Fruit fly (Drosophila melanogaster) whole organism, embryonic: Measurements from ENCODE around the gene CG14340.

ENCODE experiments used
- ATbp ChIP-seq: fragments of 200-800 bp; sonication (Bioruptor generic); optimal IDR thresholded peaks from 2 replicates; lab custom pipeline; 2017; ENCODE audit warnings: missing biosample characterization, mild to moderate bottlenecking, missing genetic modification characterization, missing genetic modification reagents
- Ada2b ChIP-seq: fragments of 200-800 bp; sonication (Bioruptor generic); IDR thresholded peaks from 2 replicates; pipeline ENCODE4 v1.3.6; 2022; ENCODE audit warnings: missing biosample characterization, missing genetic modification characterization
- CG10366 ChIP-seq: fragments of 200-800 bp; sonication (Bioruptor generic); IDR thresholded peaks from 2 replicates; pipeline ENCODE4 v1.3.6; 2022; ENCODE audit warnings: missing biosample characterization, missing genetic modification characterization
- CG10979 ChIP-seq: fragments of 200-800 bp; sonication (Bioruptor generic); optimal IDR thresholded peaks from 2 replicates; lab custom pipeline; 2018; ENCODE audit warnings: missing biosample characterization, mild to moderate bottlenecking, missing genetic modification characterization, moderate library complexity
- CG14441 ChIP-seq: fragments of 200-800 bp; sonication (Bioruptor generic); IDR thresholded peaks from 2 replicates; pipeline ENCODE4 v1.3.6; 2022; ENCODE audit warnings: missing biosample characterization, missing genetic modification characterization
- CG14710 ChIP-seq: fragments of 200-800 bp; sonication (Bioruptor generic); optimal IDR thresholded peaks from 3 replicates; lab custom pipeline; 2019; ENCODE audit warnings: missing biosample characterization, mild to moderate bottlenecking, missing genetic modification characterization, moderate library complexity
- CG15011 ChIP-seq: fragments of 200-800 bp; sonication (Bioruptor generic); optimal IDR thresholded peaks from 3 replicates; lab custom pipeline; 2018; ENCODE audit warnings: missing biosample characterization, mild to moderate bottlenecking, missing genetic modification characterization
- CG1603 ChIP-seq: fragments of 200-800 bp; sonication (Bioruptor generic); optimal IDR thresholded peaks from 2 replicates; lab custom pipeline; 2019; ENCODE audit warnings: missing biosample characterization, mild to moderate bottlenecking, missing genetic modification characterization, moderate library complexity
- CG17802 ChIP-seq: fragments of 200-800 bp; sonication (Bioruptor generic); optimal IDR thresholded peaks from 2 replicates; lab custom pipeline; 2018; ENCODE audit warnings: missing biosample characterization, mild to moderate bottlenecking, missing genetic modification characterization, moderate library complexity
- CG18262 ChIP-seq: fragments of 200-800 bp; optimal IDR thresholded peaks from 3 replicates; lab custom pipeline; 2019; ENCODE audit warnings: missing biosample characterization, mild to moderate bottlenecking, missing genetic modification characterization, moderate library complexity
- CG18599 ChIP-seq: fragments of 200-800 bp; sonication (Bioruptor generic); optimal IDR thresholded peaks from 3 replicates; lab custom pipeline; 2017; ENCODE audit warnings: missing biosample characterization, missing genetic modification characterization, mild to moderate bottlenecking, moderate library complexity, missing genetic modification reagents
- CG2712 ChIP-seq: fragments of 200-800 bp; optimal IDR thresholded peaks from 3 replicates; lab custom pipeline; 2019; ENCODE audit warnings: missing biosample characterization, mild to moderate bottlenecking, missing genetic modification characterization, moderate library complexity
- CG3407 ChIP-seq: fragments of 200-800 bp; sonication (Bioruptor generic); optimal IDR thresholded peaks from 2 replicates; lab custom pipeline; 2018; ENCODE audit warnings: missing biosample characterization, mild to moderate bottlenecking, missing genetic modification characterization
- CG3726 ChIP-seq: fragments of 200-800 bp; sonication (Bioruptor generic); IDR thresholded peaks from 3 replicates; pipeline ENCODE4, ENCODE4 v1.3.6; 2022; ENCODE audit warnings: missing biosample characterization, missing genetic modification characterization
- CG6683 ChIP-seq: fragments of 200-800 bp; sonication (Bioruptor generic); optimal IDR thresholded peaks from 2 replicates; lab custom pipeline; 2017; ENCODE audit warnings: missing biosample characterization, mild to moderate bottlenecking, missing genetic modification characterization, missing genetic modification reagents
- CG6689 ChIP-seq: fragments of 200-800 bp; sonication (Bioruptor generic); IDR thresholded peaks from 2 replicates; pipeline ENCODE4 v1.3.6; 2022; ENCODE audit warnings: missing biosample characterization, missing genetic modification characterization
- Dfd ChIP-seq, 2 experiments: fragments of >200 bp; optimal IDR thresholded peaks; 2 replicates each; lab custom pipeline; 2017; ENCODE audit warnings: missing biosample characterization in 2 of 2, missing genetic modification characterization in 2 of 2
- Ets65A ChIP-seq: fragments of 200-800 bp; sonication (Bioruptor generic); peaks from one replicate; lab custom pipeline; 2016; ENCODE audit warnings: missing biosample characterization, missing genetic modification characterization
- Hr51 ChIP-seq, 2 experiments: fragments of 200-800 bp; sonication (Bioruptor generic); optimal IDR thresholded peaks; 2 replicates in 1 of 2; 3 replicates in 1 of 2; lab custom pipeline; 2016 to 2018; ENCODE audit warnings: missing biosample characterization in 2 of 2, missing genetic modification characterization in 2 of 2, mild to moderate bottlenecking in 1 of 2, moderate library complexity in 1 of 2
- Hr78 ChIP-seq, 2 experiments: fragments of 200-800 bp in 1 of 2; fragments of >200 bp in 1 of 2; sonication (Bioruptor generic) in 1 of 2; optimal IDR thresholded peaks; 2 replicates each; lab custom pipeline; 2017 to 2019; ENCODE audit warnings: missing biosample characterization in 2 of 2, missing genetic modification characterization in 2 of 2, mild to moderate bottlenecking in 1 of 2, moderate library complexity in 1 of 2
- Hsf ChIP-seq: fragments of 200-800 bp; sonication (Bioruptor generic); optimal IDR thresholded peaks from 3 replicates; lab custom pipeline; 2016; ENCODE audit warnings: missing biosample characterization, missing genetic modification characterization
- Mes4 ChIP-seq: fragments of 200-800 bp; sonication (Bioruptor generic); optimal IDR thresholded peaks from 2 replicates; lab custom pipeline; 2016; ENCODE audit warnings: missing biosample characterization, missing genetic modification characterization
- Nf-YA ChIP-seq: fragments of 200-800 bp; sonication (Bioruptor generic); IDR thresholded peaks from 2 replicates; pipeline ENCODE4 v1.3.6; 2022; ENCODE audit warnings: missing biosample characterization, missing genetic modification characterization
- Optix ChIP-seq: fragments of 200-800 bp; sonication (Bioruptor generic); IDR thresholded peaks from 3 replicates; pipeline ENCODE4 v1.3.6; 2022; ENCODE audit warnings: missing biosample characterization, missing genetic modification characterization
- Ptx1 ChIP-seq: fragments of 200-800 bp; sonication (Bioruptor generic); IDR thresholded peaks from 2 replicates; pipeline ENCODE4 v1.3.6; 2022; ENCODE audit warnings: missing biosample characterization, missing genetic modification characterization
- Xrp1 ChIP-seq: fragments of 200-800 bp; sonication (Bioruptor generic); IDR thresholded peaks from 2 replicates; pipeline ENCODE4 v1.3.6; 2022; ENCODE audit warnings: missing biosample characterization, missing genetic modification characterization
- ab ChIP-seq: fragments of 200-800 bp; sonication (Bioruptor generic); optimal IDR thresholded peaks from 2 replicates; lab custom pipeline; 2016; ENCODE audit warnings: missing biosample characterization, missing genetic modification characterization
- chif ChIP-seq, 2 experiments: fragments of 200-800 bp; sonication (Bioruptor generic); optimal IDR thresholded peaks; 3 replicates each; lab custom pipeline; 2016; ENCODE audit warnings: missing biosample characterization in 2 of 2, missing genetic modification characterization in 2 of 2
- ci ChIP-seq: fragments of 200-800 bp; sonication (Bioruptor generic); IDR thresholded peaks from 3 replicates; pipeline ENCODE4 v1.3.6; 2022; ENCODE audit warnings: missing biosample characterization, missing genetic modification characterization
- corto ChIP-seq: fragments of 200-800 bp; sonication (Bioruptor generic); optimal IDR thresholded peaks from 2 replicates; lab custom pipeline; 2016; ENCODE audit warnings: missing biosample characterization, mild to moderate bottlenecking, missing genetic modification characterization, moderate library complexity
- croc ChIP-seq: fragments of 200-800 bp; sonication (Bioruptor generic); conservative IDR thresholded peaks from 3 replicates; pipeline ENCODE4 v1.3.6; 2022; ENCODE audit warnings: missing biosample characterization, missing genetic modification characterization
- dysf ChIP-seq: fragments of 200-800 bp; sonication (Bioruptor generic); IDR thresholded peaks from 3 replicates; pipeline ENCODE4 v1.3.6; 2022; ENCODE audit warnings: missing biosample characterization, missing genetic modification characterization
- esg ChIP-seq: fragments of 200-800 bp; sonication (Bioruptor generic); conservative IDR thresholded peaks from 2 replicates; pipeline ENCODE4 v1.3.6; 2022; ENCODE audit warnings: missing biosample characterization, missing genetic modification characterization
- gem ChIP-seq: fragments of 200-800 bp; sonication (Bioruptor generic); optimal IDR thresholded peaks from 2 replicates; lab custom pipeline; 2019; ENCODE audit warnings: missing biosample characterization, mild to moderate bottlenecking, missing genetic modification characterization, moderate library complexity
- hbn ChIP-seq: fragments of 200-800 bp; sonication (Bioruptor generic); IDR thresholded peaks from 2 replicates; pipeline ENCODE4 v1.3.6; 2022; ENCODE audit warnings: missing biosample characterization, missing genetic modification characterization; ENCODE audit not compliant: partially characterized antibody
- lbe ChIP-seq: fragments of 200-800 bp; sonication (Bioruptor generic); optimal IDR thresholded peaks from 2 replicates; lab custom pipeline; 2016; ENCODE audit warnings: missing biosample characterization, mild to moderate bottlenecking, missing genetic modification characterization
- lmd ChIP-seq: fragments of 200-800 bp; sonication (Bioruptor generic); IDR thresholded peaks from 2 replicates; pipeline ENCODE4 v1.3.6; 2022; ENCODE audit warnings: missing biosample characterization, missing genetic modification characterization
- nau ChIP-seq: fragments of 200-800 bp; sonication (Bioruptor generic); optimal IDR thresholded peaks from 3 replicates; lab custom pipeline; 2017; ENCODE audit warnings: missing biosample characterization, mild to moderate bottlenecking, missing genetic modification characterization, missing genetic modification reagents
- nerfin-1 ChIP-seq: fragments of 200-800 bp; sonication (Bioruptor generic); optimal IDR thresholded peaks from 3 replicates; lab custom pipeline; 2019; ENCODE audit warnings: missing biosample characterization, mild to moderate bottlenecking, missing genetic modification characterization, moderate library complexity
- nom ChIP-seq: fragments of 200-800 bp; sonication (Bioruptor generic); optimal IDR thresholded peaks from 2 replicates; lab custom pipeline; 2017; ENCODE audit warnings: missing biosample characterization, missing genetic modification characterization, mild to moderate bottlenecking, moderate library complexity, missing genetic modification reagents
- oc ChIP-seq: fragments of 200-800 bp; sonication (Bioruptor generic); optimal IDR thresholded peaks from 2 replicates; lab custom pipeline; 2018; ENCODE audit warnings: missing biosample characterization, mild to moderate bottlenecking, missing genetic modification characterization, moderate library complexity
- onecut ChIP-seq: fragments of 200-800 bp; sonication (Bioruptor generic); IDR thresholded peaks from 2 replicates; pipeline ENCODE4 v1.3.6; 2022; ENCODE audit warnings: missing biosample characterization, missing genetic modification characterization
- pb ChIP-seq: fragments of 200-800 bp; sonication (Bioruptor generic); optimal IDR thresholded peaks from 3 replicates; lab custom pipeline; 2016; ENCODE audit warnings: missing biosample characterization, missing genetic modification characterization
- ranshi ChIP-seq: fragments of 200-800 bp; sonication (Bioruptor generic); IDR thresholded peaks from 2 replicates; pipeline ENCODE4 v1.3.6; 2022; ENCODE audit warnings: missing biosample characterization, missing genetic modification characterization
- sim ChIP-seq: fragments of 200-800 bp; sonication (Bioruptor generic); IDR thresholded peaks from 2 replicates; pipeline ENCODE4 v1.3.6; 2022; ENCODE audit warnings: missing biosample characterization, missing genetic modification characterization
- slp2 ChIP-seq: fragments of 200-800 bp; sonication (Bioruptor generic); optimal IDR thresholded peaks from 2 replicates; lab custom pipeline; 2016; ENCODE audit warnings: missing biosample characterization, missing genetic modification characterization
- sob ChIP-seq: fragments of 200-800 bp; sonication (Bioruptor generic); IDR thresholded peaks from 2 replicates; pipeline ENCODE4 v1.3.6; 2022; ENCODE audit warnings: missing biosample characterization, missing genetic modification characterization
- tin ChIP-seq: fragments of 200-800 bp; sonication (Bioruptor generic); optimal IDR thresholded peaks from 3 replicates; lab custom pipeline; 2016; ENCODE audit warnings: missing biosample characterization, missing genetic modification characterization

CG14340 gene

dm6 chr2L:1064544-1064943, 48.2 kb upstream of the CG14340 start (continued):
- TF ChIP-seq Dfd (GFP tag; optimal IDR thresholded peaks at IDR 0.05; lab: Kevin White, UChicago) (no peak), CG15011 (GFP tag; lab: Kevin White, UChicago) (no peak), CG3407 (GFP tag; lab: Kevin White, UChicago) (no peak), nau (GFP tag; lab: Kevin White, UChicago) (no peak), CG17802 (tag; lab: Kevin White, UChicago) (no peak), ATbp (GFP tag; lab: Kevin White, UChicago) (no peak), onecut (GFP tag; lab: Robert Waterston, UW) (peak; percentile 62)

- no peak for TF ChIP-seq CG18599 (GFP tag; lab: Kevin White, UChicago)
- TF ChIP-seq CG1603 (tag; lab: Kevin White, UChicago): peak; percentile 64
- TF ChIP-seq croc (GFP tag; lab: Robert Waterston, UW): peak; percentile 49; the same call in 2 of the 3 replicates
- TF ChIP-seq ab: no peak
- TF ChIP-seq pb: no peak
- TF ChIP-seq Optix (GFP tag; lab: Robert Waterston, UW): 0 out of 3 replicates have a peak, but pooled peaks have one; percentile 20
- TF ChIP-seq Hsf (GFP tag; lab: Kevin White, UChicago): peak; percentile 4
- peak; percentile 56; the same call in 1 of the 2 replicates for TF ChIP-seq Xrp1 (GFP tag; lab: Robert Waterston, UW)
- no peak for TF ChIP-seq CG15011 (GFP tag; lab: Kevin White, UChicago)
- TF ChIP-seq slp2 (GFP tag; lab: Kevin White, UChicago): no peak
- TF ChIP-seq CG6683 (GFP tag; lab: Kevin White, UChicago): no peak
- peak; percentile 29; the same call in 1 of the 3 replicates for TF ChIP-seq CG3726 (GFP tag; lab: Robert Waterston, UW)
- TF ChIP-seq CG6689 (GFP tag; lab: Robert Waterston, UW): peak; percentile 29; the same call in 1 of the 2 replicates
- TF ChIP-seq CG14710 (tag; lab: Kevin White, UChicago): peak; percentile 7
- TF ChIP-seq CG2712 (tag; lab: Kevin White, UChicago): peak; percentile 20
- no peak for TF ChIP-seq Nf-YA
- TF ChIP-seq chif (GFP tag; optimal IDR thresholded peaks at IDR 0.05; lab: Kevin White, UChicago): peak in 1 of 2 experiments; percentile 9
- TF ChIP-seq dysf (GFP tag; lab: Robert Waterston, UW): 0 out of 3 replicates have a peak, but pooled peaks have one; percentile 32
- TF ChIP-seq ci: peak; percentile 62; the same call in 2 of the 3 replicates
- TF ChIP-seq Mes4 (GFP tag; lab: Kevin White, UChicago): no peak
- peak; percentile 23; the same call in 1 of the 2 replicates for TF ChIP-seq lmd (GFP tag; lab: Robert Waterston, UW)
- TF ChIP-seq Ets65A (GFP tag; lab: Kevin White, UChicago): peak; percentile 87
- no peak for TF ChIP-seq hbn (GFP tag; lab: Robert Waterston, UW)
- TF ChIP-seq sim (GFP tag; lab: Robert Waterston, UW): 0 out of 2 replicates have a peak, but pooled peaks have one; percentile 5
- TF ChIP-seq nom (GFP tag; lab: Kevin White, UChicago): peak; percentile 47
- peak; percentile 31 for TF ChIP-seq CG10979 (tag; lab: Kevin White, UChicago)
- peak in 1 of 2 experiments; percentile 12 for TF ChIP-seq Hr78 (GFP tag; optimal IDR thresholded peaks at IDR 0.05; lab: Kevin White, UChicago)
- peak; percentile 38; the same call in 1 of the 2 replicates for TF ChIP-seq ranshi
- TF ChIP-seq Ada2b (GFP tag; lab: Robert Waterston, UW): 0 out of 2 replicates have a peak, but pooled peaks have one; percentile 13
- peak; percentile 23 for TF ChIP-seq CG18262 (tag; lab: Kevin White, UChicago)
- 0 out of 2 replicates have a peak, but pooled peaks have one; percentile 24 for TF ChIP-seq sob (GFP tag; lab: Robert Waterston, UW)
- TF ChIP-seq nerfin-1: no peak
- 0 out of 2 replicates have a peak, but pooled peaks have one; percentile 24 for TF ChIP-seq Ptx1 (GFP tag; lab: Robert Waterston, UW)
- no peak for TF ChIP-seq esg (GFP tag; lab: Robert Waterston, UW)
- TF ChIP-seq Hr51 (GFP tag; optimal IDR thresholded peaks at IDR 0.05; lab: Kevin White, UChicago): no peak
- TF ChIP-seq corto (GFP tag; lab: Kevin White, UChicago): peak; percentile 31
- peak; percentile 41 for TF ChIP-seq gem (tag; lab: Kevin White, UChicago)
- TF ChIP-seq tin (GFP tag; lab: Kevin White, UChicago): peak; percentile 5
- TF ChIP-seq lbe (GFP tag; lab: Kevin White, UChicago): peak; percentile 45
- TF ChIP-seq CG14441 (GFP tag; lab: Robert Waterston, UW): 0 out of 2 replicates have a peak, but pooled peaks have one; percentile 17
- peak; percentile 37 for TF ChIP-seq CG10366
- no peak for TF ChIP-seq oc (tag; lab: Kevin White, UChicago)
Observed at dm6 chr2L:1065038-1065437, 47.7 kb upstream of the CG14340 start.
